Fruit fly (Drosophila melanogaster): ENCODE data around the gene Rpt3.

- TF ChIP-seq Snoo (tag; optimal IDR thresholded peaks at IDR 0.05) (no peak), CG17806 (tag; optimal IDR thresholded peaks at IDR 0.05) (no peak), fd96Ca (GFP tag; IDR thresholded peaks at IDR 0.05) (no peak), CG32121 (GFP tag; IDR thresholded peaks at IDR 0.05) (no peak), Ets98B (GFP tag; IDR thresholded peaks at IDR 0.05) (no peak), CG8301 (tag; optimal IDR thresholded peaks at IDR 0.05) (no peak), CG12605 (GFP tag; IDR thresholded peaks at IDR 0.05) (no peak), CG34367 (tag; optimal IDR thresholded peaks at IDR 0.05) (no peak), EcR (GFP tag; optimal IDR thresholded peaks at IDR 0.05) (no peak), D1 (tag; optimal IDR thresholded peaks at IDR 0.05) (no peak)
Observed at dm6 chrX:11087384-11087783, 37.5 kb upstream of the Rpt3 start.

All from whole organism, pupa.